Worm (Caenorhabditis elegans) whole organism, L2 larva: ENCODE results near the gene ZK688.4.

Source experiments
- C34F6.9 ChIP-seq: fragments of 150-350 bp; optimal IDR thresholded peaks from 2 replicates; lab custom pipeline; 2014; ENCODE audit warnings: missing biosample characterization, missing genetic modification characterization
- F13H6.1 ChIP-seq: sonication (generic microtip); optimal IDR thresholded peaks from 2 replicates; lab custom pipeline; 2016; ENCODE audit warnings: missing genetic modification characterization, missing compliant biosample characterization
- blmp-1 ChIP-seq: sonication (generic microtip); optimal IDR thresholded peaks from 2 replicates; lab custom pipeline; 2017; ENCODE audit warnings: missing genetic modification characterization, mild to moderate bottlenecking, missing compliant biosample characterization, antibody characterized with exemption, moderate library complexity; ENCODE audit not compliant: insufficient read depth
- ceh-82 ChIP-seq: fragments of 150-350 bp; optimal IDR thresholded peaks from 2 replicates; lab custom pipeline; 2014; ENCODE audit warnings: missing biosample characterization, missing genetic modification characterization
- dmd-4 ChIP-seq: sonication (generic microtip); optimal IDR thresholded peaks from 2 replicates; lab custom pipeline; 2017; ENCODE audit warnings: missing biosample characterization, missing genetic modification characterization
- egl-27 ChIP-seq: sonication (generic microtip); optimal IDR thresholded peaks from 3 replicates; lab custom pipeline; 2017; ENCODE audit warnings: missing biosample characterization, missing genetic modification reagents, missing genetic modification characterization
- elt-1 ChIP-seq: fragments of 150-350 bp; optimal IDR thresholded peaks from 2 replicates; lab custom pipeline; 2014; ENCODE audit warnings: missing biosample characterization, missing genetic modification characterization
- elt-3 ChIP-seq: sonication (generic microtip); optimal IDR thresholded peaks from 2 replicates; lab custom pipeline; 2017; ENCODE audit warnings: missing biosample characterization, missing genetic modification characterization
- fos-1 ChIP-seq: fragments of 150-350 bp; optimal IDR thresholded peaks from 2 replicates; lab custom pipeline; 2014; ENCODE audit warnings: missing biosample characterization, missing genetic modification characterization
- lin-11 ChIP-seq: fragments of 150-350 bp; sonication (generic microtip); optimal IDR thresholded peaks from 2 replicates; lab custom pipeline; 2014; ENCODE audit warnings: missing biosample characterization, missing genetic modification characterization, inconsistent platforms, mixed read lengths
- lin-13 ChIP-seq: fragments of 150-350 bp; optimal IDR thresholded peaks from 2 replicates; lab custom pipeline; 2014; ENCODE audit warnings: missing biosample characterization, missing genetic modification reagents, missing genetic modification characterization
- lin-39 ChIP-seq: fragments of 150-350 bp; optimal IDR thresholded peaks from 2 replicates; lab custom pipeline; 2014; ENCODE audit warnings: missing biosample characterization, missing genetic modification reagents, missing genetic modification characterization
- lsy-2 ChIP-seq, 2 experiments: fragments of 150-350 bp in 1 of 2; sonication (generic microtip) in 1 of 2; optimal IDR thresholded peaks; 2 replicates each; lab custom pipeline; 2014 to 2017; ENCODE audit warnings: missing biosample characterization in 2 of 2, missing genetic modification characterization in 2 of 2
- mdl-1 ChIP-seq, 2 experiments: fragments of 150-350 bp in 1 of 2; sonication (generic microtip) in 1 of 2; optimal IDR thresholded peaks; 2 replicates each; lab custom pipeline; 2017; ENCODE audit warnings: missing biosample characterization in 2 of 2, missing genetic modification characterization in 2 of 2
- nhr-11 ChIP-seq: fragments of 150-350 bp; optimal IDR thresholded peaks from 2 replicates; lab custom pipeline; 2014; ENCODE audit warnings: missing biosample characterization, missing genetic modification characterization
- nhr-129 ChIP-seq: fragments of 150-350 bp; optimal IDR thresholded peaks from 2 replicates; lab custom pipeline; 2014; ENCODE audit warnings: missing biosample characterization, missing genetic modification characterization
- nhr-237 ChIP-seq: fragments of 150-350 bp; optimal IDR thresholded peaks from 2 replicates; lab custom pipeline; 2014; ENCODE audit warnings: missing biosample characterization, missing genetic modification characterization
- nhr-25 ChIP-seq: fragments of 150-350 bp; sonication (generic microtip); optimal IDR thresholded peaks from 3 replicates; lab custom pipeline; 2014; ENCODE audit warnings: missing biosample characterization, missing genetic modification characterization
- nhr-6 ChIP-seq: fragments of 150-350 bp; optimal IDR thresholded peaks from 2 replicates; lab custom pipeline; 2014; ENCODE audit warnings: missing biosample characterization, missing genetic modification characterization
- nhr-77 ChIP-seq: fragments of 150-350 bp; optimal IDR thresholded peaks from 2 replicates; lab custom pipeline; 2014; ENCODE audit warnings: missing biosample characterization, missing genetic modification characterization
- peb-1 ChIP-seq: fragments of 150-350 bp; optimal IDR thresholded peaks from 2 replicates; lab custom pipeline; 2014; ENCODE audit warnings: missing biosample characterization, missing genetic modification characterization
- sem-4 ChIP-seq: fragments of 150-350 bp; optimal IDR thresholded peaks from 2 replicates; lab custom pipeline; 2014; ENCODE audit warnings: missing biosample characterization, missing genetic modification reagents, missing genetic modification characterization
- skn-1 ChIP-seq: sonication (generic microtip); optimal IDR thresholded peaks from 2 replicates; lab custom pipeline; 2017; ENCODE audit warnings: missing biosample characterization, missing genetic modification characterization
- sma-3 ChIP-seq: sonication (generic microtip); optimal IDR thresholded peaks from 2 replicates; lab custom pipeline; 2016; ENCODE audit warnings: missing genetic modification reagents, missing genetic modification characterization, missing compliant biosample characterization
- sma-9 ChIP-seq, 2 experiments: fragments of 150-350 bp in 1 of 2; sonication (generic microtip) in 1 of 2; optimal IDR thresholded peaks; 2 replicates each; lab custom pipeline; 2014 to 2016; ENCODE audit warnings: missing genetic modification characterization in 2 of 2, mild to moderate bottlenecking in 1 of 2, missing biosample characterization in 1 of 2, missing compliant biosample characterization in 1 of 2, missing genetic modification reagents in 1 of 2, moderate library complexity in 1 of 2
- snpc-4 ChIP-seq: fragments of 150-350 bp; optimal IDR thresholded peaks from 2 replicates; lab custom pipeline; 2014; ENCODE audit warnings: missing biosample characterization, missing genetic modification characterization
- unc-55 ChIP-seq: fragments of 150-350 bp; sonication (generic microtip); optimal IDR thresholded peaks from 3 replicates; lab custom pipeline; 2014; ENCODE audit warnings: missing biosample characterization, missing genetic modification reagents, missing genetic modification characterization
- unc-62 ChIP-seq: fragments of 150-350 bp; optimal IDR thresholded peaks from 2 replicates; lab custom pipeline; 2014; ENCODE audit warnings: missing biosample characterization, missing genetic modification reagents, missing genetic modification characterization
- zag-1 ChIP-seq: fragments of 150-350 bp; optimal IDR thresholded peaks from 2 replicates; lab custom pipeline; 2014; ENCODE audit warnings: missing biosample characterization, missing genetic modification characterization
- ztf-1 ChIP-seq: fragments of 200-800 bp; sonication (Bioruptor generic); conservative IDR thresholded peaks from 2 replicates; pipeline ENCODE4 v1.3.6; 2022; ENCODE audit warnings: missing genetic modification characterization, missing compliant biosample characterization
- ztf-11 ChIP-seq: sonication (generic microtip); optimal IDR thresholded peaks from 2 replicates; lab custom pipeline; 2017; ENCODE audit warnings: missing biosample characterization, missing genetic modification characterization

ZK688.4 gene

ce11 chrIII:7861535-7862120, 33.2 kb upstream of the ZK688.4 start, which contains the start of gene snr-5:
TSS of gene snr-5 (plus strand) at chrIII:7862070.
- TF ChIP-seq lsy-2 (tag; optimal IDR thresholded peaks at IDR 0.05; lab: Kevin White, UChicago) (peak in 1 of 2 experiments; percentile 59), nhr-129 (tag; lab: Kevin White, UChicago) (peak; percentile 25), egl-27 (tag; lab: Kevin White, UChicago) (no peak), snpc-4 (tag; lab: Kevin White, UChicago) (no peak), unc-62 (GFP tag; lab: Kevin White, UChicago) (no peak), sem-4 (no peak), C34F6.9 (tag; lab: Kevin White, UChicago) (peak; percentile 26), lin-11 (tag; lab: Kevin White, UChicago) (no peak), unc-55 (GFP tag; lab: Kevin White, UChicago) (no peak), lin-13 (peak; percentile 27), lin-39 (no peak)

ce11 chrIII:7865238-7865761, 29.5 kb upstream of the ZK688.4 start, which contains the start of gene slc-17.3:
TSS of gene slc-17.3 (minus strand) at chrIII:7865288.
- no peak for TF ChIP-seq ztf-11
- no peak for TF ChIP-seq unc-62 (GFP tag; lab: Kevin White, UChicago)
- peak; percentile 27 for TF ChIP-seq fos-1 (tag; lab: Kevin White, UChicago)

- TF ChIP-seq elt-1 (tag; lab: Kevin White, UChicago) (no peak), C34F6.9 (tag; lab: Kevin White, UChicago) (no peak), blmp-1 (no peak), nhr-25 (no peak), nhr-237 (tag; lab: Kevin White, UChicago) (no peak)
Measured at ce11 chrIII:7866189-7866588, 28.6 kb upstream of the ZK688.4 start, which contains the start of gene cup-4. TSS of gene cup-4 (plus strand) at chrIII:7866489.

DNA sequence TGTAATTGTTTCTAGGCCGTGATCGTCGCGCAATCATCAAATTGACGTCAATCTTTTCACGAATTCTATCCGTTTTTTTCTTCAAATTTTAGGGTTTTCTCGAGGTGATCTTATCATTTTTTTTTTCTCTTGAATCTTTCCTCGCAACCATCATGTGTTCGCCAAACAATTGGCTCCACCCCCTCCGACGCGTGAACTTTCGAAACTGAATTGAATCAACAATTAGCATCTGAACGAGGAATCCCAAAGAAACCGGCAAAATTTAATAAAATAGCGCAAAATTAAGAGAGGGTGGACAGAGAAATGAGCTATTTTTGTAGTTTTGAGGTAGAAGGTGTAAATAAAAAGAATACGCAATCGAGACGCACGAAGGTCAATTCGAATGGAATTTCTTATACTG, 22.0 kb upstream of the ZK688.4 start:
- TF ChIP-seq fos-1 (tag; lab: Kevin White, UChicago) (peak; percentile 27), peb-1 (tag; lab: Kevin White, UChicago) (no peak), nhr-25 (peak; percentile 33), sma-3 (peak; percentile 72), lsy-2 (tag; optimal IDR thresholded peaks at IDR 0.05; lab: Kevin White, UChicago) (no peak), nhr-129 (tag; lab: Kevin White, UChicago) (peak; percentile 3)

ce11 chrIII:7873481-7873880, 21.3 kb upstream of the ZK688.4 start, which contains the start of gene tyr-1:
TSS of gene tyr-1 (plus strand) at chrIII:7873781.
- TF ChIP-seq ztf-11: no peak
- no peak for TF ChIP-seq F13H6.1 (tag; lab: Kevin White, UChicago)
- no peak for TF ChIP-seq lin-13
- TF ChIP-seq dmd-4 (tag; lab: Kevin White, UChicago): no peak
- TF ChIP-seq fos-1 (tag; lab: Kevin White, UChicago): no peak
- no peak for TF ChIP-seq nhr-77 (tag; lab: Kevin White, UChicago)
- TF ChIP-seq C34F6.9 (tag; lab: Kevin White, UChicago): no peak
- TF ChIP-seq snpc-4 (tag; lab: Kevin White, UChicago): no peak
- TF ChIP-seq nhr-6 (tag; lab: Kevin White, UChicago): no peak
- TF ChIP-seq nhr-11: no peak
- no peak for TF ChIP-seq nhr-25
- no peak for TF ChIP-seq zag-1
- TF ChIP-seq blmp-1: no peak
- no peak for TF ChIP-seq nhr-129 (tag; lab: Kevin White, UChicago)
- no peak for TF ChIP-seq mdl-1 (tag; optimal IDR thresholded peaks at IDR 0.05; lab: Kevin White, UChicago)
- no peak for TF ChIP-seq sma-9 (GFP tag; optimal IDR thresholded peaks at IDR 0.05; lab: Kevin White, UChicago)
- no peak for TF ChIP-seq sma-9 (tag; optimal IDR thresholded peaks at IDR 0.05; lab: Kevin White, UChicago)
- no peak for TF ChIP-seq skn-1 (tag; lab: Kevin White, UChicago)
- no peak for TF ChIP-seq ceh-82 (tag; lab: Kevin White, UChicago)
- TF ChIP-seq elt-3 (tag; lab: Kevin White, UChicago): no peak

DNA sequence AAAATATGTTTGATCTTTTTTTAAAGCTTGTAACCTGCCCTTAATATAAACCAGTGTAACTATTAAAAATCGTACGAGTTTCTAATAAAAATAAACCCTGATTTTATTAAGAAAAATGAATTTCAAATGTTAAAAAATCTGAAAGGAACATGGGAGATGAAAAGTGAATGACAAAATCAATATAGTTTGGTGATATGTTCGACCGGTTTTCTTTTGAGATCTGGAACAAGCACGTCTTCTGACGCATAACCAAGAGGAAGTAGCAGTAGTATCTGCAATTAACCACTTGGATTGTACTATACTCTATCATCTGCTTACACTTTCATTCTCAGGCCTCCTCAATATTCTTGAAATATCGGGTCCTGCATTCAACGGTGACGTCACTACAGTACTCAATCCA, 17.7 kb upstream of the ZK688.4 start:
- TF ChIP-seq nhr-25: peak; percentile 24
- TF ChIP-seq ztf-1 (GFP tag; lab: Robert Waterston, UW): no peak
